Worm (Caenorhabditis elegans) whole organism, L1 larva: Measurements from ENCODE around the gene epg-3.

ENCODE experiments used
- C16A3.4 ChIP-seq: fragments of 150-350 bp; optimal IDR thresholded peaks from 2 replicates; lab custom pipeline; 2014; ENCODE audit warnings: missing biosample characterization, missing genetic modification characterization
- C34B4.2 ChIP-seq: sonication (generic microtip); optimal IDR thresholded peaks from 2 replicates; lab custom pipeline; 2017; ENCODE audit warnings: mild to moderate bottlenecking, missing genetic modification characterization, missing compliant biosample characterization
- F16B12.6 ChIP-seq: fragments of 150-350 bp; optimal IDR thresholded peaks from 2 replicates; lab custom pipeline; 2014; ENCODE audit warnings: missing biosample characterization, missing genetic modification characterization
- aha-1 ChIP-seq: fragments of 150-350 bp; optimal IDR thresholded peaks from 2 replicates; lab custom pipeline; 2014; ENCODE audit warnings: missing biosample characterization, missing genetic modification characterization
- ceh-63 ChIP-seq: fragments of 200-800 bp; sonication (Bioruptor generic); optimal IDR thresholded peaks from 2 replicates; lab custom pipeline; 2018; ENCODE audit warnings: mild to moderate bottlenecking, missing genetic modification characterization, missing compliant biosample characterization
- ceh-82 ChIP-seq, 3 experiments: fragments of 150-350 bp in 1 of 3; sonication (generic microtip) in 2 of 3; optimal IDR thresholded peaks; 2 replicates each; lab custom pipeline; 2014 to 2017; ENCODE audit warnings: missing biosample characterization in 3 of 3, missing genetic modification characterization in 3 of 3
- ceh-88 ChIP-seq: fragments of 200-800 bp; sonication (Bioruptor generic); IDR thresholded peaks from 2 replicates; pipeline ENCODE4 v1.3.6; 2022; ENCODE audit warnings: missing genetic modification characterization, missing compliant biosample characterization
- ceh-90 ChIP-seq: sonication (generic microtip); optimal IDR thresholded peaks from 2 replicates; lab custom pipeline; 2016; ENCODE audit warnings: missing genetic modification characterization, missing compliant biosample characterization
- ces-1 ChIP-seq: fragments of 150-350 bp; optimal IDR thresholded peaks from 2 replicates; lab custom pipeline; 2014; ENCODE audit warnings: missing biosample characterization, missing genetic modification reagents, missing genetic modification characterization
- dsc-1 ChIP-seq: sonication (generic microtip); optimal IDR thresholded peaks from 2 replicates; lab custom pipeline; 2016; ENCODE audit warnings: mild to moderate bottlenecking, missing genetic modification characterization, missing compliant biosample characterization
- efl-1 ChIP-seq, 4 experiments: fragments of 150-350 bp; optimal IDR thresholded peaks in 3 of 4; peaks in 1 of 4; 1 replicate in 1 of 4; 2 replicates in 3 of 4; lab custom pipeline; 2014; ENCODE audit warnings: missing biosample characterization in 2 of 4, missing genetic modification characterization in 2 of 4, missing genetic modification reagents in 2 of 4
- efl-3 ChIP-seq: fragments of 200-800 bp; sonication (Bioruptor generic); optimal IDR thresholded peaks from 2 replicates; lab custom pipeline; 2018; ENCODE audit warnings: mild to moderate bottlenecking, missing genetic modification characterization, missing compliant biosample characterization
- egl-27 ChIP-seq, 2 experiments: fragments of 150-350 bp in 1 of 2; sonication (generic microtip); optimal IDR thresholded peaks; 3 replicates each; lab custom pipeline; 2017 to 2018; ENCODE audit warnings: missing biosample characterization in 2 of 2, missing genetic modification characterization in 2 of 2, missing genetic modification reagents in 2 of 2
- elt-2 ChIP-seq: sonication (generic microtip); optimal IDR thresholded peaks from 2 replicates; lab custom pipeline; 2016; ENCODE audit warnings: missing genetic modification characterization, mild to moderate bottlenecking, inconsistent platforms, missing compliant biosample characterization, missing genetic modification reagents
- fkh-10 ChIP-seq: sonication (generic microtip); optimal IDR thresholded peaks from 2 replicates; lab custom pipeline; 2017; ENCODE audit warnings: missing biosample characterization, missing genetic modification reagents, missing genetic modification characterization
- fkh-4 ChIP-seq: sonication (generic microtip); optimal IDR thresholded peaks from 2 replicates; lab custom pipeline; 2016; ENCODE audit warnings: missing compliant biosample characterization, missing genetic modification characterization, borderline replicate concordance
- fos-1 ChIP-seq: fragments of 150-350 bp; optimal IDR thresholded peaks from 2 replicates; lab custom pipeline; 2014; ENCODE audit warnings: missing biosample characterization, missing genetic modification characterization
- grh-1 ChIP-seq: fragments of 200-800 bp; sonication (Bioruptor generic); IDR thresholded peaks from 2 replicates; pipeline ENCODE4 v1.3.6; 2022; ENCODE audit warnings: missing genetic modification reagents, missing genetic modification characterization, missing compliant biosample characterization
- hlh-17 ChIP-seq: fragments of 200-800 bp; sonication (Bioruptor generic); optimal IDR thresholded peaks from 2 replicates; lab custom pipeline; 2018; ENCODE audit warnings: missing genetic modification characterization, mild to moderate bottlenecking, missing compliant biosample characterization, moderate library complexity, borderline replicate concordance
- hlh-4 ChIP-seq: sonication (generic microtip); optimal IDR thresholded peaks from 2 replicates; lab custom pipeline; 2016; ENCODE audit warnings: mild to moderate bottlenecking, missing genetic modification characterization, missing compliant biosample characterization
- isw-1 ChIP-seq: fragments of 200-800 bp; sonication (Bioruptor generic); IDR thresholded peaks from 2 replicates; pipeline ENCODE4 v1.3.6; 2022; ENCODE audit warnings: missing genetic modification characterization, missing compliant biosample characterization
- lin-13 ChIP-seq: fragments of 150-350 bp; optimal IDR thresholded peaks from 2 replicates; lab custom pipeline; 2014; ENCODE audit warnings: missing biosample characterization, missing genetic modification reagents, missing genetic modification characterization
- lin-14 ChIP-seq: fragments of 200-800 bp; sonication (Bioruptor generic); optimal IDR thresholded peaks from 2 replicates; lab custom pipeline; 2018; ENCODE audit warnings: mild to moderate bottlenecking, missing genetic modification characterization, moderate library complexity, missing compliant biosample characterization
- lin-35 ChIP-seq, 2 experiments: fragments of 150-350 bp; optimal IDR thresholded peaks; 2 replicates each; lab custom pipeline; 2014; ENCODE audit warnings: missing biosample characterization in 2 of 2, missing genetic modification characterization in 2 of 2, missing genetic modification reagents in 2 of 2
- lin-39 ChIP-seq: fragments of 150-350 bp; optimal IDR thresholded peaks from 2 replicates; lab custom pipeline; 2014; ENCODE audit warnings: missing biosample characterization, missing genetic modification reagents, missing genetic modification characterization
- lir-3 ChIP-seq: sonication (generic microtip); optimal IDR thresholded peaks from 2 replicates; lab custom pipeline; 2016; ENCODE audit warnings: mild to moderate bottlenecking, missing genetic modification characterization, moderate library complexity, missing compliant biosample characterization; ENCODE audit not compliant: poor library complexity
- mab-9 ChIP-seq: fragments of 200-800 bp; sonication (Bioruptor generic); IDR thresholded peaks from 2 replicates; pipeline ENCODE4 v1.3.6; 2022; ENCODE audit warnings: missing genetic modification reagents, missing genetic modification characterization, missing compliant biosample characterization
- mdl-1 ChIP-seq, 2 experiments: fragments of 150-350 bp; optimal IDR thresholded peaks; 2 replicates each; lab custom pipeline; 2014 to 2017; ENCODE audit warnings: missing biosample characterization in 2 of 2, missing genetic modification characterization in 2 of 2, inconsistent platforms in 1 of 2
- mep-1 ChIP-seq: fragments of 150-350 bp; optimal IDR thresholded peaks from 2 replicates; lab custom pipeline; 2014; ENCODE audit warnings: missing biosample characterization, missing genetic modification characterization
- nhr-19 ChIP-seq: fragments of 200-800 bp; sonication (Bioruptor generic); conservative IDR thresholded peaks from 2 replicates; pipeline ENCODE4 v1.3.6; 2022; ENCODE audit warnings: missing genetic modification characterization, missing compliant biosample characterization
- nhr-237 ChIP-seq: fragments of 150-350 bp; optimal IDR thresholded peaks from 2 replicates; lab custom pipeline; 2014; ENCODE audit warnings: missing biosample characterization, missing genetic modification characterization
- nhr-28 ChIP-seq: fragments of 150-350 bp; optimal IDR thresholded peaks from 2 replicates; lab custom pipeline; 2014; ENCODE audit warnings: missing biosample characterization, missing genetic modification characterization
- nhr-47 ChIP-seq: sonication (generic microtip); optimal IDR thresholded peaks from 2 replicates; lab custom pipeline; 2016; ENCODE audit warnings: mild to moderate bottlenecking, missing genetic modification characterization, moderate library complexity, missing compliant biosample characterization
- nhr-71 ChIP-seq: sonication (generic microtip); optimal IDR thresholded peaks from 2 replicates; lab custom pipeline; 2016; ENCODE audit warnings: mild to moderate bottlenecking, missing genetic modification characterization, moderate library complexity, missing compliant biosample characterization
- nhr-77 ChIP-seq: fragments of 150-350 bp; optimal IDR thresholded peaks from 2 replicates; lab custom pipeline; 2014; ENCODE audit warnings: missing biosample characterization, missing genetic modification characterization
- nhr-90 ChIP-seq: sonication (generic microtip); optimal IDR thresholded peaks from 2 replicates; lab custom pipeline; 2016; ENCODE audit warnings: mild to moderate bottlenecking, missing genetic modification characterization, missing compliant biosample characterization; ENCODE audit not compliant: poor library complexity
- pax-3 ChIP-seq: fragments of 200-800 bp; sonication (Bioruptor generic); optimal IDR thresholded peaks from 2 replicates; lab custom pipeline; 2018; ENCODE audit warnings: mild to moderate bottlenecking, missing genetic modification characterization, moderate library complexity, missing compliant biosample characterization
- pqm-1 ChIP-seq: sonication (generic microtip); optimal IDR thresholded peaks from 3 replicates; lab custom pipeline; 2017; ENCODE audit warnings: missing biosample characterization, missing genetic modification characterization
- skn-1 ChIP-seq: fragments of 150-350 bp; optimal IDR thresholded peaks from 2 replicates; lab custom pipeline; 2014; ENCODE audit warnings: missing biosample characterization, missing genetic modification characterization
- snpc-4 ChIP-seq: fragments of 150-350 bp; optimal IDR thresholded peaks from 2 replicates; lab custom pipeline; 2014; ENCODE audit warnings: missing biosample characterization, missing genetic modification characterization
- sox-4 ChIP-seq: sonication (generic microtip); optimal IDR thresholded peaks from 2 replicates; lab custom pipeline; 2016; ENCODE audit warnings: missing genetic modification characterization, missing compliant biosample characterization
- tbx-2 ChIP-seq: sonication (generic microtip); optimal IDR thresholded peaks from 2 replicates; lab custom pipeline; 2016; ENCODE audit warnings: missing genetic modification characterization, missing compliant biosample characterization
- tlp-1 ChIP-seq: fragments of 150-350 bp; optimal IDR thresholded peaks from 2 replicates; lab custom pipeline; 2014; ENCODE audit warnings: missing biosample characterization, missing genetic modification characterization
- unc-130 ChIP-seq: fragments of 150-350 bp; optimal IDR thresholded peaks from 2 replicates; lab custom pipeline; 2017; ENCODE audit warnings: missing biosample characterization, missing genetic modification characterization, inconsistent platforms
- unc-86 ChIP-seq: sonication (generic microtip); optimal IDR thresholded peaks from 2 replicates; lab custom pipeline; 2016; ENCODE audit warnings: missing genetic modification characterization, missing compliant biosample characterization
- unc-98 ChIP-seq: fragments of 200-800 bp; sonication (Bioruptor generic); IDR thresholded peaks from 2 replicates; pipeline ENCODE4 v1.3.6; 2022; ENCODE audit warnings: missing genetic modification characterization, missing compliant biosample characterization
- ztf-11 ChIP-seq, 2 experiments: sonication (generic microtip); optimal IDR thresholded peaks; 2 replicates each; lab custom pipeline; 2016 to 2017; ENCODE audit warnings: missing genetic modification characterization in 2 of 2, missing biosample characterization in 1 of 2, missing compliant biosample characterization in 1 of 2
- ztf-4 ChIP-seq: fragments of 150-350 bp; optimal IDR thresholded peaks from 2 replicates; lab custom pipeline; 2014; ENCODE audit warnings: missing biosample characterization, missing genetic modification characterization

Gene epg-3

DNA sequence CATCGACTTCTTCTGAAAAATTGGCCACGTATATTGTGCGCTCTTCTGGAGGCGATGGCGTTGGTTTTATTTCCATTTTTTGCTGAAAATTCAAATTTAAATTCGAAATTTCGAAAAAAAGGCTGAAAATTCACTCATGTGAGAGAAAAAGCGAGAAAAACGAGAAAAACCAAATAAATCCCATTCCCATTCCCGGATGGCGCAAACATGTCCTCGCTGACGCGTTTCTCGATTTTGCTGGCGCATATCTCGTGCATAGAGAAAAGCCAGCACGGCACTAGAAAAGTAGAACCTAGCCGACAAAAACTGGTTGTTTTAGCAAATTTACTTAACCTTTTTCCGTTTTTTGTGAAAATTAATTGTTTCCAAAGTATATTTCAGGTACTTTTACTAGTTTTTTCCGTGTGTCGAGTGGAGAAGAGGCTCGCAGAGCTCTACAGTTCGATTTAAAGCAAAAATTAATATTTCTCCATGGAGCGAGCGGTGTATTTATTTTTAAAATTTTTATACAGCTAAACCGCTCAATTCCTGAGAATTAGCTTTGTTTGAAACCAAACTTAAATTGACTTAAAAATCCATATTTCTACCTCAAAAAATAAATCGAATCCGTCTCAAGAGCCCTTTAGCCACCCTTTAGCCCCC is 2.6 kb upstream of the epg-3 start, which contains the start of gene rbm-7 (continued):
- peak; percentile 36 for TF ChIP-seq fos-1 (tag; lab: Kevin White, UChicago)
- TF ChIP-seq mab-9, result no peak
- TF ChIP-seq ztf-4, result no peak
- no peak for TF ChIP-seq egl-27 (tag; optimal IDR thresholded peaks at IDR 0.05; lab: Kevin White, UChicago)
- no peak for TF ChIP-seq tlp-1 (tag; lab: Kevin White, UChicago)
- no peak for TF ChIP-seq unc-98 (GFP tag; lab: Robert Waterston, UW)
- TF ChIP-seq efl-1 (optimal IDR thresholded peaks at IDR 0.05; lab: Kevin White, UChicago), result peak; percentile 78 to 82
- peak; percentile 77 to 97 for TF ChIP-seq efl-1 (GFP tag; optimal IDR thresholded peaks at IDR 0.05 in 1 of 2; lab: Kevin White, UChicago)
- peak; percentile 36 for TF ChIP-seq nhr-77
- no peak for TF ChIP-seq fkh-4 (tag; lab: Kevin White, UChicago)
- no peak for TF ChIP-seq lin-14 (GFP tag; lab: Kevin White, UChicago)
- no peak for TF ChIP-seq aha-1 (tag; lab: Kevin White, UChicago)
- no peak for TF ChIP-seq pqm-1 (tag; lab: Kevin White, UChicago)
- peak in 1 of 2 experiments; percentile 21 for TF ChIP-seq ztf-11 (tag; optimal IDR thresholded peaks at IDR 0.05; lab: Kevin White, UChicago)
- TF ChIP-seq nhr-71, result peak; percentile 83
- no peak for TF ChIP-seq pax-3 (tag; lab: Kevin White, UChicago)
- TF ChIP-seq C16A3.4, result peak; percentile 52
- TF ChIP-seq unc-86 (tag; lab: Kevin White, UChicago), result peak; percentile 72
- TF ChIP-seq hlh-4 (tag; lab: Kevin White, UChicago), result no peak
- TF ChIP-seq skn-1, result peak; percentile 64
- peak; percentile 24 for TF ChIP-seq elt-2 (tag; lab: Kevin White, UChicago)
- TF ChIP-seq efl-3 (GFP tag; lab: Kevin White, UChicago), result no peak
- TF ChIP-seq fkh-10 (GFP tag; lab: Kevin White, UChicago), result peak; percentile 2
- TF ChIP-seq lin-13 (GFP tag; lab: Kevin White, UChicago), result peak; percentile 60
- TF ChIP-seq sox-4, result no peak
- TF ChIP-seq tbx-2 (tag; lab: Kevin White, UChicago), result peak; percentile 79
- TF ChIP-seq nhr-19 (GFP tag; lab: Robert Waterston, UW), result no peak; the same call in 1 of the 2 replicates
- TF ChIP-seq snpc-4 (tag; lab: Kevin White, UChicago), result peak; percentile 52
- TF ChIP-seq lin-39, result peak; percentile 73
- no peak for TF ChIP-seq hlh-17 (GFP tag; lab: Kevin White, UChicago)
- peak; percentile 52 for TF ChIP-seq unc-130 (tag; lab: Kevin White, UChicago)
- TF ChIP-seq F16B12.6 (tag; lab: Kevin White, UChicago), result peak; percentile 73
- TF ChIP-seq C34B4.2 (tag; lab: Kevin White, UChicago), result no peak
- no peak for TF ChIP-seq nhr-237
- no peak for TF ChIP-seq ceh-88 (GFP tag; lab: Robert Waterston, UW)
- no peak for TF ChIP-seq ceh-63 (GFP tag; lab: Kevin White, UChicago)
- TF ChIP-seq ces-1 (GFP tag; lab: Kevin White, UChicago), result no peak
- peak; percentile 91 for TF ChIP-seq nhr-47 (tag; lab: Kevin White, UChicago)
- no peak for TF ChIP-seq nhr-28 (tag; lab: Kevin White, UChicago)
- peak; percentile 79 to 86 for TF ChIP-seq lin-35 (GFP tag; optimal IDR thresholded peaks at IDR 0.05; lab: Kevin White, UChicago)
- TF ChIP-seq ceh-82 (tag; optimal IDR thresholded peaks at IDR 0.05; lab: Kevin White, UChicago), result peak; percentile 75 to 76 (median 76)
- no peak for TF ChIP-seq lir-3 (tag; lab: Kevin White, UChicago)
- peak; percentile 76 for TF ChIP-seq nhr-90 (tag; lab: Kevin White, UChicago)
- TF ChIP-seq mdl-1 (tag; optimal IDR thresholded peaks at IDR 0.05; lab: Kevin White, UChicago), result peak in 1 of 2 experiments; percentile 59
- peak; percentile 4 for TF ChIP-seq ceh-90 (tag; lab: Kevin White, UChicago)
- peak; percentile 53; the same call in 1 of the 2 replicates for TF ChIP-seq grh-1 (GFP tag; lab: Robert Waterston, UW)
- peak; percentile 71 for TF ChIP-seq dsc-1 (tag; lab: Kevin White, UChicago)
- TF ChIP-seq mep-1 (tag; lab: Kevin White, UChicago), result peak; percentile 92
- peak; percentile 69 for TF ChIP-seq isw-1 (GFP tag; lab: Robert Waterston, UW)
